2 fruit fly cellular contexts compared by ENCODE assay signal in genomic region chr3R:18491902-18492301, dm6.
TF ChIP-seq lines count a peak whose summit lies in the region.

No protein-coding gene starts in this region.

TF ChIP-seq in whole organism, prepupa, 60 proteins besides CTCF, POLR2A, EP300 and RAD21:
- TF ChIP-seq Met (GFP tag; optimal IDR thresholded peaks at IDR 0.05; lab: Kevin White, UChicago), result no peak
- TF ChIP-seq CG32006 (GFP tag; optimal IDR thresholded peaks at IDR 0.05; lab: Kevin White, UChicago), result peak; percentile 17
- TF ChIP-seq dac (GFP tag; optimal IDR thresholded peaks at IDR 0.05; lab: Kevin White, UChicago), result no peak
- TF ChIP-seq CG8319 (GFP tag; optimal IDR thresholded peaks at IDR 0.05; lab: Kevin White, UChicago), result no peak
- TF ChIP-seq Ets21C (GFP tag; optimal IDR thresholded peaks at IDR 0.05; lab: Kevin White, UChicago), result no peak
- TF ChIP-seq CG6276 (GFP tag; optimal IDR thresholded peaks at IDR 0.05; lab: Kevin White, UChicago), result peak; percentile 34
- TF ChIP-seq CG3919 (GFP tag; optimal IDR thresholded peaks at IDR 0.05; lab: Kevin White, UChicago), result peak; percentile 24
- no peak for TF ChIP-seq CG11902 (GFP tag; optimal IDR thresholded peaks at IDR 0.05; lab: Kevin White, UChicago)
- no peak for TF ChIP-seq fd59A (GFP tag; optimal IDR thresholded peaks at IDR 0.05; lab: Kevin White, UChicago)
- TF ChIP-seq cyc (GFP tag; optimal IDR thresholded peaks at IDR 0.05; lab: Kevin White, UChicago), result no peak

TF ChIP-seq in whole organism, pupa, 21 proteins besides CTCF, POLR2A, EP300 and RAD21:
- TF ChIP-seq Ets98B (GFP tag; IDR thresholded peaks at IDR 0.05; lab: Robert Waterston, UW) (0 out of 2 replicates have a peak, but pooled peaks have one; percentile 9), CG15710 (tag; optimal IDR thresholded peaks at IDR 0.05; lab: Kevin White, UChicago) (no peak), CG8301 (tag; optimal IDR thresholded peaks at IDR 0.05; lab: Kevin White, UChicago) (peak; percentile 62), EcR (GFP tag; optimal IDR thresholded peaks at IDR 0.05; lab: Kevin White, UChicago) (no peak), Pif1B (GFP tag; optimal IDR thresholded peaks at IDR 0.05; lab: Kevin White, UChicago) (no peak), CG14655 (GFP tag; optimal IDR thresholded peaks at IDR 0.05; lab: Kevin White, UChicago) (peak; percentile 74), CG8159 (tag; optimal IDR thresholded peaks at IDR 0.05; lab: Kevin White, UChicago) (no peak)
